Fruit fly (Drosophila melanogaster) whole organism, wandering third instar larva: Measurements from ENCODE around the gene foxo.

Source experiments
- CG9705 ChIP-seq: fragments of 200-800 bp; sonication (Bioruptor generic); optimal IDR thresholded peaks from 2 replicates; lab custom pipeline; 2018; ENCODE audit warnings: missing biosample characterization, mild to moderate bottlenecking, missing genetic modification characterization
- Dif ChIP-seq: fragments of 200-275, 200-300 bp; sonication (Bioruptor generic); optimal IDR thresholded peaks from 2 replicates; lab custom pipeline; 2018; ENCODE audit warnings: missing biosample characterization, missing genetic modification characterization; ENCODE audit not compliant: partially characterized antibody
- Mio ChIP-seq: sonication (Bioruptor generic); optimal IDR thresholded peaks from 2 replicates; lab custom pipeline; 2016; ENCODE audit warnings: missing biosample characterization, missing genetic modification characterization
- Myc ChIP-seq: fragments of >200 bp; optimal IDR thresholded peaks from 2 replicates; lab custom pipeline; 2017
- Rel ChIP-seq, 2 experiments: fragments of 200-800 bp; sonication (Bioruptor generic) in 1 of 2; optimal IDR thresholded peaks; 2 replicates in 1 of 2; 3 replicates in 1 of 2; lab custom pipeline; 2016 to 2019; ENCODE audit warnings: mild to moderate bottlenecking in 2 of 2, missing biosample characterization in 2 of 2, missing genetic modification characterization in 2 of 2, moderate library complexity in 1 of 2
- dl ChIP-seq, 2 experiments: fragments of 175-275, 200-275 bp in 1 of 2; fragments of 200-275 bp in 1 of 2; sonication (Bioruptor generic); optimal IDR thresholded peaks; lab custom pipeline; 2018; ENCODE audit warnings: mild to moderate bottlenecking in 2 of 2, missing biosample characterization in 2 of 2, missing genetic modification characterization in 2 of 2, moderate library complexity in 2 of 2; ENCODE audit not compliant: partially characterized antibody in 2 of 2, insufficient read depth in 1 of 2
- dsf ChIP-seq: sonication (Bioruptor generic); optimal IDR thresholded peaks from 2 replicates; lab custom pipeline; 2016; ENCODE audit warnings: missing biosample characterization, missing genetic modification characterization, borderline replicate concordance
- jim ChIP-seq: fragments of 175-275, 200-325 bp; sonication (Bioruptor generic); optimal IDR thresholded peaks from 2 replicates; lab custom pipeline; 2016; ENCODE audit warnings: missing biosample characterization, mild to moderate bottlenecking, missing genetic modification characterization
- lola ChIP-seq: fragments of >200 bp; optimal IDR thresholded peaks from 2 replicates; lab custom pipeline; 2017; ENCODE audit warnings: missing biosample characterization, missing genetic modification characterization
- pan ChIP-seq: fragments of >200 bp; optimal IDR thresholded peaks from 2 replicates; lab custom pipeline; 2017
- rgr ChIP-seq: fragments of 200-800 bp; sonication (Bioruptor generic); optimal IDR thresholded peaks from 3 replicates; lab custom pipeline; 2016; ENCODE audit warnings: missing biosample characterization, mild to moderate bottlenecking, missing genetic modification characterization
- tai ChIP-seq: sonication (Bioruptor generic); optimal IDR thresholded peaks from 2 replicates; lab custom pipeline; 2016; ENCODE audit warnings: missing biosample characterization, missing genetic modification characterization
- usp ChIP-seq: fragments of >200 bp; optimal IDR thresholded peaks from 2 replicates; lab custom pipeline; 2017; ENCODE audit warnings: missing biosample characterization, missing genetic modification characterization

DNA sequence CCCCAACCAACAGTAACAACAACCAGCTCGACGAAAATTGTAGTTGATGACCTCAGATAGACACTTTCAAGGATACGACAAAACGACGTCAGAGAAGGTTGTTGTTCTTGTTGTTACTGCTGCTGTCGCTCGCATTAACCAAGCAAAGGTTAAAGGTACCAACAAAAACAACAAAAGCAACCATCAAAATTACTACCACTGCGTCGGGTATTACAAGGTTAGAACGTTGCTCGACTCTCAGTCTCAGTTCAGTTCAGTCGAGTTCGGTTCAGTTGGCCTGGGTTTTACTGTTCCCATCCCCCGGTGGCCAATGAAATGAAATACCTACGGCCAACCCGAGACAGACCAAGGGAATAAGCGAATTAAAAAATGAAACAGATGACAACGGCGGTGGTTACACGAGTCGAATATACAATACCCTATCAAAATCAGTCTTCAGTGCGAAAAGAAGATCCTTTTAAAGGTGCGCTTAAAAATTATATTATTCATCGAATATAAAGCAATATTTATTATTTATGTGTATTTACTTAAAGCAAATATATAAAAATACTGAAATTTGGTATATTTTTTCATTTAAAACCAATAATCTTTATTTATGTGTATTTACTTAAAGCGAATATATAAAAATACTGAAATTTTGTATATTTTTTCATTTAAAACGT is 42.8 kb upstream of the foxo start:
- no peak for TF ChIP-seq tai (GFP tag; lab: Kevin White, UChicago)
- no peak for TF ChIP-seq dsf
- no peak for TF ChIP-seq jim (GFP tag; lab: Kevin White, UChicago)
- TF ChIP-seq rgr: no peak
- no peak for TF ChIP-seq dl (GFP tag; optimal IDR thresholded peaks at IDR 0.05; lab: Kevin White, UChicago; ENCODE audit: insufficient read depth in 1 of 2, partially characterized antibody in 2 of 2)
- TF ChIP-seq Mio: no peak
- TF ChIP-seq Myc: no peak
- TF ChIP-seq lola (GFP tag; lab: Kevin White, UChicago): no peak
- no peak for TF ChIP-seq Dif (GFP tag; lab: Kevin White, UChicago)
- no peak for TF ChIP-seq CG9705 (GFP tag; lab: Kevin White, UChicago)
- no peak for TF ChIP-seq pan (lab: Kevin White, UChicago)
- TF ChIP-seq usp (GFP tag; lab: Kevin White, UChicago): no peak
- TF ChIP-seq Rel (GFP tag; optimal IDR thresholded peaks at IDR 0.05; lab: Kevin White, UChicago): no peak
- TF ChIP-seq Rel (tag; optimal IDR thresholded peaks at IDR 0.05; lab: Kevin White, UChicago): no peak
